Fruit fly (Drosophila melanogaster) whole organism, embryonic: Measurements from ENCODE around the gene CG16789.
A peak's percentile ranks its signal among the peaks of the same experiment; 100 is the strongest.

Experiments
- Ada2b ChIP-seq: fragments of 200-800 bp; sonication (Bioruptor generic); IDR thresholded peaks from 2 replicates; pipeline ENCODE4 v1.3.6; 2022; ENCODE audit warnings: missing biosample characterization, missing genetic modification characterization
- B-H2 ChIP-seq: fragments of 200-800 bp; sonication (Bioruptor generic); optimal IDR thresholded peaks from 2 replicates; lab custom pipeline; 2018; ENCODE audit warnings: missing biosample characterization, mild to moderate bottlenecking, missing genetic modification characterization
- CG10462 ChIP-seq: fragments of 200-800 bp; sonication (Bioruptor generic); optimal IDR thresholded peaks from 2 replicates; lab custom pipeline; 2016; ENCODE audit warnings: missing biosample characterization, missing genetic modification characterization
- CG11398 ChIP-seq: fragments of 200-800 bp; sonication (Bioruptor generic); optimal IDR thresholded peaks from 2 replicates; lab custom pipeline; 2016; ENCODE audit warnings: missing biosample characterization, missing genetic modification characterization
- CG11695 ChIP-seq: fragments of 200-800 bp; sonication (Bioruptor generic); IDR thresholded peaks from 3 replicates; pipeline ENCODE4 v1.3.6; 2022; ENCODE audit warnings: missing biosample characterization, missing genetic modification characterization
- CG12219 ChIP-seq: fragments of 200-800 bp; sonication (Bioruptor generic); optimal IDR thresholded peaks from 3 replicates; lab custom pipeline; 2018; ENCODE audit warnings: missing biosample characterization, mild to moderate bottlenecking, missing genetic modification characterization
- CG14050 ChIP-seq: fragments of 200-800 bp; sonication (Bioruptor generic); IDR thresholded peaks from 3 replicates; pipeline ENCODE4 v1.3.6; 2022; ENCODE audit warnings: missing biosample characterization, missing genetic modification characterization
- CG17568 ChIP-seq: fragments of 200-800 bp; sonication (Bioruptor generic); optimal IDR thresholded peaks from 2 replicates; lab custom pipeline; 2018; ENCODE audit warnings: missing biosample characterization, mild to moderate bottlenecking, missing genetic modification characterization, moderate library complexity
- CG18262 ChIP-seq: fragments of 200-800 bp; optimal IDR thresholded peaks from 3 replicates; lab custom pipeline; 2019; ENCODE audit warnings: missing biosample characterization, mild to moderate bottlenecking, missing genetic modification characterization, moderate library complexity
- CG1832 ChIP-seq: fragments of 200-800 bp; sonication (Bioruptor generic); optimal IDR thresholded peaks from 2 replicates; lab custom pipeline; 2017; ENCODE audit warnings: missing biosample characterization, mild to moderate bottlenecking, missing genetic modification characterization, inconsistent platforms
- CG18476 ChIP-seq: fragments of 200-800 bp; sonication (Bioruptor generic); optimal IDR thresholded peaks from 2 replicates; lab custom pipeline; 2016; ENCODE audit warnings: missing biosample characterization, mild to moderate bottlenecking, missing genetic modification characterization
- CG18764 ChIP-seq: fragments of 200-800 bp; sonication (Bioruptor generic); optimal IDR thresholded peaks from 3 replicates; lab custom pipeline; 2016; ENCODE audit warnings: missing biosample characterization, missing genetic modification characterization
- CG31365 ChIP-seq: fragments of 200-800 bp; sonication (Bioruptor generic); optimal IDR thresholded peaks from 2 replicates; lab custom pipeline; 2018; ENCODE audit warnings: missing biosample characterization, mild to moderate bottlenecking, missing genetic modification characterization
- CG33213 ChIP-seq: fragments of 200-800 bp; sonication (Bioruptor generic); optimal IDR thresholded peaks from 3 replicates; lab custom pipeline; 2016; ENCODE audit warnings: missing biosample characterization, missing genetic modification characterization
- CG33557 ChIP-seq: fragments of 200-800 bp; sonication (Bioruptor generic); optimal IDR thresholded peaks from 2 replicates; lab custom pipeline; 2019; ENCODE audit warnings: missing biosample characterization, mild to moderate bottlenecking, missing genetic modification characterization, moderate library complexity
- CG4328 ChIP-seq: fragments of 200-800 bp; sonication (Bioruptor generic); optimal IDR thresholded peaks from 3 replicates; lab custom pipeline; 2017; ENCODE audit warnings: missing biosample characterization, missing genetic modification reagents, missing genetic modification characterization
- CG6791 ChIP-seq: fragments of 200-800 bp; sonication (Bioruptor generic); IDR thresholded peaks from 3 replicates; pipeline ENCODE4 v1.3.6; 2022; ENCODE audit warnings: missing biosample characterization, missing genetic modification characterization; ENCODE audit not compliant: partially characterized antibody
- CG6813 ChIP-seq: fragments of 200-800 bp; sonication (Bioruptor generic); optimal IDR thresholded peaks from 2 replicates; lab custom pipeline; 2017; ENCODE audit warnings: missing biosample characterization, missing genetic modification characterization, mild to moderate bottlenecking, moderate library complexity, missing genetic modification reagents
- CG7839 ChIP-seq: fragments of 200-800 bp; sonication (Bioruptor generic); optimal IDR thresholded peaks from 3 replicates; lab custom pipeline; 2018; ENCODE audit warnings: missing biosample characterization, mild to moderate bottlenecking, missing genetic modification characterization, moderate library complexity
- CHES-1-like ChIP-seq: fragments of 200-800 bp; sonication (Bioruptor generic); optimal IDR thresholded peaks from 2 replicates; lab custom pipeline; 2016; ENCODE audit warnings: missing biosample characterization, missing genetic modification characterization
- Camta ChIP-seq: fragments of 200-800 bp; sonication (Bioruptor generic); optimal IDR thresholded peaks from 2 replicates; lab custom pipeline; 2016; ENCODE audit warnings: missing biosample characterization, missing genetic modification characterization
- Dad ChIP-seq: fragments of 200-800 bp; sonication (Bioruptor generic); optimal IDR thresholded peaks from 3 replicates; lab custom pipeline; 2016; ENCODE audit warnings: missing biosample characterization, missing genetic modification characterization
- Dbx ChIP-seq: fragments of 200-800 bp; sonication (Bioruptor generic); IDR thresholded peaks from 3 replicates; pipeline ENCODE4 v1.3.6; 2022; ENCODE audit warnings: missing biosample characterization, missing genetic modification characterization
- Dp ChIP-seq: fragments of 200-800 bp; sonication (Bioruptor generic); optimal IDR thresholded peaks from 2 replicates; lab custom pipeline; 2018; ENCODE audit warnings: missing biosample characterization, mild to moderate bottlenecking, missing genetic modification characterization, moderate library complexity
- Hsf ChIP-seq: fragments of 200-800 bp; sonication (Bioruptor generic); optimal IDR thresholded peaks from 3 replicates; lab custom pipeline; 2016; ENCODE audit warnings: missing biosample characterization, missing genetic modification characterization
- Ravus ChIP-seq: fragments of 200-800 bp; sonication (Bioruptor generic); IDR thresholded peaks from 2 replicates; pipeline ENCODE4 v1.3.6; 2022; ENCODE audit warnings: missing biosample characterization, missing genetic modification characterization
- Spps ChIP-seq: fragments of 200-800 bp; sonication (Bioruptor generic); optimal IDR thresholded peaks from 2 replicates; lab custom pipeline; 2018; ENCODE audit warnings: missing biosample characterization, mild to moderate bottlenecking, missing genetic modification characterization
- Sry-δ ChIP-seq: fragments of 200-800 bp; sonication (Bioruptor generic); optimal IDR thresholded peaks from 2 replicates; lab custom pipeline; 2016; ENCODE audit warnings: missing biosample characterization, missing genetic modification characterization
- Ssrp ChIP-seq: fragments of 200-800 bp; sonication (Bioruptor generic); optimal IDR thresholded peaks from 2 replicates; lab custom pipeline; 2018; ENCODE audit warnings: missing biosample characterization, mild to moderate bottlenecking, missing genetic modification characterization, moderate library complexity
- cas ChIP-seq: fragments of 200-800 bp; sonication (Bioruptor generic); IDR thresholded peaks from 2 replicates; pipeline ENCODE4 v1.3.6; 2022; ENCODE audit warnings: missing biosample characterization, missing genetic modification characterization
- da ChIP-seq: fragments of 200-800 bp; sonication (Bioruptor generic); optimal IDR thresholded peaks from 2 replicates; lab custom pipeline; 2016; ENCODE audit warnings: missing biosample characterization, missing genetic modification characterization
- dimm ChIP-seq: fragments of 200-800 bp; sonication (Bioruptor generic); IDR thresholded peaks from 2 replicates; pipeline ENCODE4 v1.3.6; 2022; ENCODE audit warnings: missing biosample characterization, missing genetic modification characterization
- ems ChIP-seq: fragments of 200-800 bp; sonication (Bioruptor generic); optimal IDR thresholded peaks from 3 replicates; lab custom pipeline; 2016; ENCODE audit warnings: missing biosample characterization, missing genetic modification characterization
- ftz-f1 ChIP-seq: fragments of 200-800 bp; sonication (Bioruptor generic); optimal IDR thresholded peaks from 2 replicates; lab custom pipeline; 2016; ENCODE audit warnings: missing biosample characterization, missing genetic modification characterization
- gro ChIP-seq: fragments of 200-800 bp; sonication (Bioruptor generic); optimal IDR thresholded peaks from 2 replicates; lab custom pipeline; 2016; ENCODE audit warnings: missing biosample characterization, missing genetic modification characterization
- hbn ChIP-seq: fragments of 200-800 bp; sonication (Bioruptor generic); IDR thresholded peaks from 2 replicates; pipeline ENCODE4 v1.3.6; 2022; ENCODE audit warnings: missing biosample characterization, missing genetic modification characterization; ENCODE audit not compliant: partially characterized antibody
- ind ChIP-seq: fragments of 200-800 bp; sonication (Bioruptor generic); optimal IDR thresholded peaks from 3 replicates; lab custom pipeline; 2016; ENCODE audit warnings: missing biosample characterization, missing genetic modification characterization
- ken ChIP-seq: fragments of 200-800 bp; sonication (Bioruptor generic); IDR thresholded peaks from 3 replicates; pipeline ENCODE4 v1.3.6; 2022; ENCODE audit warnings: missing biosample characterization, missing genetic modification characterization
- lab ChIP-seq: fragments of 200-800 bp; sonication (Bioruptor generic); optimal IDR thresholded peaks from 3 replicates; lab custom pipeline; 2017; ENCODE audit warnings: missing biosample characterization, missing genetic modification characterization, mild to moderate bottlenecking, moderate library complexity, missing genetic modification reagents
- luna ChIP-seq: fragments of 200-800 bp; sonication (Bioruptor generic); optimal IDR thresholded peaks from 2 replicates; lab custom pipeline; 2016; ENCODE audit warnings: missing biosample characterization, missing genetic modification characterization
- maf-S ChIP-seq: fragments of 200-800 bp; sonication (Bioruptor generic); optimal IDR thresholded peaks from 2 replicates; lab custom pipeline; 2016; ENCODE audit warnings: missing biosample characterization, missing genetic modification characterization
- nau ChIP-seq: fragments of 200-800 bp; sonication (Bioruptor generic); optimal IDR thresholded peaks from 3 replicates; lab custom pipeline; 2017; ENCODE audit warnings: missing biosample characterization, mild to moderate bottlenecking, missing genetic modification characterization, missing genetic modification reagents
- nmo ChIP-seq: fragments of 200-800 bp; sonication (Bioruptor generic); optimal IDR thresholded peaks from 2 replicates; lab custom pipeline; 2018; ENCODE audit warnings: missing biosample characterization, mild to moderate bottlenecking, missing genetic modification characterization, moderate library complexity
- odd ChIP-seq: fragments of 200-800 bp; sonication (Bioruptor generic); optimal IDR thresholded peaks from 2 replicates; lab custom pipeline; 2017; ENCODE audit warnings: missing biosample characterization, mild to moderate bottlenecking, missing genetic modification characterization
- prd ChIP-seq, 3 experiments: fragments of >200 bp in 2 of 3; fragments of 200-800 bp in 1 of 3; sonication (Bioruptor generic) in 1 of 3; optimal IDR thresholded peaks in 2 of 3; IDR thresholded peaks in 1 of 3; 2 replicates in 2 of 3; 3 replicates in 1 of 3; pipeline versions ENCODE4 v1.3.6 to Lab custom; 2017 to 2022; ENCODE audit warnings: missing biosample characterization in 1 of 3, missing genetic modification characterization in 1 of 3
- sens ChIP-seq: fragments of 200-800 bp; sonication (Bioruptor generic); peaks from one replicate; lab custom pipeline; 2016; ENCODE audit warnings: missing biosample characterization, missing genetic modification characterization
- tin ChIP-seq: fragments of 200-800 bp; sonication (Bioruptor generic); optimal IDR thresholded peaks from 3 replicates; lab custom pipeline; 2016; ENCODE audit warnings: missing biosample characterization, missing genetic modification characterization
- tio ChIP-seq: fragments of 200-800 bp; sonication (Bioruptor generic); optimal IDR thresholded peaks from 2 replicates; lab custom pipeline; 2017; ENCODE audit warnings: missing biosample characterization, missing genetic modification characterization, inconsistent platforms
- zfh1 ChIP-seq: fragments of 200-800 bp; sonication (Bioruptor generic); IDR thresholded peaks from 3 replicates; pipeline ENCODE4 v1.3.6; 2022; ENCODE audit warnings: missing biosample characterization, missing genetic modification characterization

CG16789 gene

dm6 chr3R:9573812-9574587 lies 8.0 kb downstream of the CG16789 start, which contains the start of gene CG9399:
CG9399 (minus strand) TSS chr3R:9574211.
- TF ChIP-seq hbn (no peak), Dbx (GFP tag; lab: Robert Waterston, UW) (peak; percentile 96), CG33557 (peak; percentile 93), maf-S (GFP tag; lab: Kevin White, UChicago) (peak; percentile 90), Dp (GFP tag; lab: Kevin White, UChicago) (peak; percentile 42), nau (peak; percentile 93), Ravus (GFP tag; lab: Robert Waterston, UW) (peak; percentile 85), dimm (GFP tag; lab: Robert Waterston, UW) (peak; percentile 97), CG31365 (tag; lab: Kevin White, UChicago) (peak; percentile 64), CG1832 (GFP tag; lab: Kevin White, UChicago) (no peak), nmo (GFP tag; lab: Kevin White, UChicago) (peak; percentile 98), prd (optimal IDR thresholded peaks at IDR 0.05; lab: Kevin White, UChicago) (no peak), prd (GFP tag; IDR thresholded peaks at IDR 0.05; lab: Robert Waterston, UW) (peak; percentile 99), da (GFP tag; lab: Kevin White, UChicago) (peak; percentile 86), CG10462 (peak; percentile 98), CG14050 (peak; percentile 97), Hsf (GFP tag; lab: Kevin White, UChicago) (peak; percentile 98), luna (peak; percentile 77), odd (GFP tag; lab: Kevin White, UChicago) (peak; percentile 94), B-H2 (GFP tag; lab: Kevin White, UChicago) (peak; percentile 94), ftz-f1 (GFP tag; lab: Kevin White, UChicago) (peak; percentile 60), CHES-1-like (GFP tag; lab: Kevin White, UChicago) (peak; percentile 87), CG7839 (tag; lab: Kevin White, UChicago) (peak; percentile 96), gro (GFP tag; lab: Kevin White, UChicago) (peak; percentile 89), ken (GFP tag; lab: Robert Waterston, UW) (peak; percentile 99), sens (GFP tag; lab: Kevin White, UChicago) (peak; percentile 99), Ada2b (GFP tag; lab: Robert Waterston, UW) (peak; percentile 95), CG12219 (GFP tag; lab: Kevin White, UChicago) (peak; percentile 90), CG18262 (peak; percentile 97), zfh1 (peak; percentile 99), CG18764 (GFP tag; lab: Kevin White, UChicago) (peak; percentile 93), Ssrp (tag; lab: Kevin White, UChicago) (peak; percentile 99), tin (GFP tag; lab: Kevin White, UChicago) (peak; percentile 98), CG17568 (peak; percentile 95), Camta (GFP tag; lab: Kevin White, UChicago) (peak; percentile 90), CG11398 (GFP tag; lab: Kevin White, UChicago) (peak; percentile 74), CG11695 (GFP tag; lab: Robert Waterston, UW) (peak; percentile 96), cas (GFP tag; lab: Robert Waterston, UW) (peak; percentile 95), lab (peak; percentile 97), CG6813 (GFP tag; lab: Kevin White, UChicago) (peak; percentile 94), Sry-δ (GFP tag; lab: Kevin White, UChicago) (peak; percentile 73), ind (peak; percentile 97), CG18476 (GFP tag; lab: Kevin White, UChicago) (peak; percentile 95), Spps (tag; lab: Kevin White, UChicago) (peak; percentile 94), CG6791 (GFP tag; lab: Robert Waterston, UW) (peak; percentile 42; the same call in 1 of the 3 replicates), tio (peak; percentile 97), Dad (GFP tag; lab: Kevin White, UChicago) (peak; percentile 92), ems (peak; percentile 94), CG33213 (GFP tag; lab: Kevin White, UChicago) (peak; percentile 90), CG4328 (GFP tag; lab: Kevin White, UChicago) (peak; percentile 85)
